In the genomic region with DNA sequence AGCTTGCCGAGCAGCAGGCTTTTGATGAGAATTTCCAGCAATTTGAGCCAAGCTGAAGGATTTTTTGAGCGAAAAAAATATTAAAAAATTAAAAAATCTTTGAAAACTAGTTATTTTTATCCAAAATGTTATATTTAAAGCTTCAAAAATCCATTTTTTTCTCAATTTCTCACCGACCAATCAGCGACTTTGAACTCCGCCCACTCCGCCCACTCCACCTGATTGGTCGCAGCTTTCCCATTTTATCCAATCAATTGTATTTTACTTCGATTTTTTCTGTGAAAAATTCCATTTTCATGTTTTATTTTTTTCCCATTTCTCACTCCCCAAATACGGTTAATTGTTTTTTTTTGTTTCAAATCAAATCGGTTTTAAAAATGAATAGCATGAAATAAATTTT, we compare ENCODE assay signal across 1 worm cellular context.
TF ChIP-seq lines count a peak whose summit lies in the region.

No protein-coding gene starts in this region.

TF ChIP-seq in whole organism, L1 larva, 84 proteins besides CTCF, POLR2A, EP300 and RAD21 (continued from another document):
- TF ChIP-seq ceh-90 (tag; optimal IDR thresholded peaks at IDR 0.05; lab: Kevin White, UChicago), result no peak
- TF ChIP-seq rnt-1 (tag; optimal IDR thresholded peaks at IDR 0.05; lab: Kevin White, UChicago), result no peak
- TF ChIP-seq egl-27 (tag; optimal IDR thresholded peaks at IDR 0.05; lab: Kevin White, UChicago), result no peak
- no peak for TF ChIP-seq C34B4.2 (tag; optimal IDR thresholded peaks at IDR 0.05; lab: Kevin White, UChicago)
- TF ChIP-seq mef-2 (tag; optimal IDR thresholded peaks at IDR 0.05; lab: Kevin White, UChicago), result no peak
- no peak for TF ChIP-seq jun-1 (tag; optimal IDR thresholded peaks at IDR 0.05; lab: Kevin White, UChicago)
